Fruit fly (Drosophila melanogaster) whole organism, embryonic: ENCODE measurements around the gene CG5050.

ENCODE experiments used
- Asciz ChIP-seq: fragments of 200-800 bp; sonication (Bioruptor generic); optimal IDR thresholded peaks from 2 replicates; lab custom pipeline; 2017; ENCODE audit warnings: missing biosample characterization, mild to moderate bottlenecking, missing genetic modification characterization, missing genetic modification reagents
- CG12299 ChIP-seq: fragments of 200-800 bp; sonication (Bioruptor generic); optimal IDR thresholded peaks from 2 replicates; lab custom pipeline; 2018; ENCODE audit warnings: missing biosample characterization, mild to moderate bottlenecking, missing genetic modification characterization
- CG13424 ChIP-seq: fragments of 200-800 bp; sonication (Bioruptor generic); optimal IDR thresholded peaks from 2 replicates; lab custom pipeline; 2019; ENCODE audit warnings: missing biosample characterization, mild to moderate bottlenecking, missing genetic modification characterization, moderate library complexity
- CG14014 ChIP-seq: fragments of 200-800 bp; sonication (Bioruptor generic); IDR thresholded peaks from 2 replicates; pipeline ENCODE4 v1.3.6; 2022; ENCODE audit warnings: missing biosample characterization, missing genetic modification characterization
- CG14710 ChIP-seq: fragments of 200-800 bp; sonication (Bioruptor generic); optimal IDR thresholded peaks from 3 replicates; lab custom pipeline; 2019; ENCODE audit warnings: missing biosample characterization, mild to moderate bottlenecking, missing genetic modification characterization, moderate library complexity
- CG15514 ChIP-seq: fragments of 200-800 bp; sonication (Bioruptor generic); optimal IDR thresholded peaks from 3 replicates; lab custom pipeline; 2017; ENCODE audit warnings: missing biosample characterization, missing genetic modification characterization, mild to moderate bottlenecking, moderate library complexity, missing genetic modification reagents
- CG1832 ChIP-seq: fragments of 200-800 bp; sonication (Bioruptor generic); optimal IDR thresholded peaks from 2 replicates; lab custom pipeline; 2017; ENCODE audit warnings: missing biosample characterization, mild to moderate bottlenecking, missing genetic modification characterization, inconsistent platforms
- CG2199 ChIP-seq: fragments of 200-800 bp; sonication (Bioruptor generic); IDR thresholded peaks from 3 replicates; pipeline ENCODE4 v1.3.6; 2022; ENCODE audit warnings: missing biosample characterization, missing genetic modification characterization
- CG30403 ChIP-seq: fragments of 200-800 bp; sonication (Bioruptor generic); optimal IDR thresholded peaks from 3 replicates; lab custom pipeline; 2016; ENCODE audit warnings: missing biosample characterization, missing genetic modification characterization
- CG30431 ChIP-seq: fragments of 200-800 bp; sonication (Bioruptor generic); optimal IDR thresholded peaks from 2 replicates; lab custom pipeline; 2017; ENCODE audit warnings: missing biosample characterization, missing genetic modification characterization
- CG34422 ChIP-seq: fragments of 200-800 bp; sonication (Bioruptor generic); IDR thresholded peaks from 3 replicates; pipeline ENCODE4 v1.3.6; 2022; ENCODE audit warnings: missing biosample characterization, missing genetic modification characterization
- CG4424 ChIP-seq: fragments of 200-800 bp; sonication (Bioruptor generic); optimal IDR thresholded peaks from 3 replicates; lab custom pipeline; 2016; ENCODE audit warnings: missing biosample characterization, missing genetic modification characterization
- CG6791 ChIP-seq: fragments of 200-800 bp; sonication (Bioruptor generic); IDR thresholded peaks from 3 replicates; pipeline ENCODE4 v1.3.6; 2022; ENCODE audit warnings: missing biosample characterization, missing genetic modification characterization; ENCODE audit not compliant: partially characterized antibody
- CG9609 ChIP-seq: fragments of 200-800 bp; sonication (Bioruptor generic); optimal IDR thresholded peaks from 3 replicates; lab custom pipeline; 2016; ENCODE audit warnings: missing biosample characterization, missing genetic modification characterization
- CG9727 ChIP-seq: fragments of 200-800 bp; sonication (Bioruptor generic); optimal IDR thresholded peaks from 3 replicates; lab custom pipeline; 2017; ENCODE audit warnings: missing biosample characterization, mild to moderate bottlenecking, missing genetic modification characterization
- CHES-1-like ChIP-seq: fragments of 200-800 bp; sonication (Bioruptor generic); optimal IDR thresholded peaks from 2 replicates; lab custom pipeline; 2016; ENCODE audit warnings: missing biosample characterization, missing genetic modification characterization
- Dfd ChIP-seq, 2 experiments: fragments of >200 bp; optimal IDR thresholded peaks; 2 replicates each; lab custom pipeline; 2017; ENCODE audit warnings: missing biosample characterization in 2 of 2, missing genetic modification characterization in 2 of 2
- Fer2 ChIP-seq: fragments of 200-800 bp; sonication (Bioruptor generic); optimal IDR thresholded peaks from 2 replicates; lab custom pipeline; 2018; ENCODE audit warnings: missing biosample characterization, mild to moderate bottlenecking, missing genetic modification characterization, moderate library complexity
- Gug ChIP-seq: fragments of 200-800 bp; sonication (Bioruptor generic); IDR thresholded peaks from 4 replicates; pipeline ENCODE4 v1.3.6; 2022; ENCODE audit warnings: missing biosample characterization, missing genetic modification characterization
- Hmr ChIP-seq: fragments of 200-800 bp; sonication (Bioruptor generic); optimal IDR thresholded peaks from 3 replicates; lab custom pipeline; 2017; ENCODE audit warnings: mild to moderate bottlenecking, missing biosample characterization, missing genetic modification reagents, missing genetic modification characterization
- MTF-1 ChIP-seq: fragments of 200-800 bp; sonication (Bioruptor generic); optimal IDR thresholded peaks from 2 replicates; lab custom pipeline; 2018; ENCODE audit warnings: missing biosample characterization, mild to moderate bottlenecking, missing genetic modification characterization, borderline replicate concordance
- Mrtf ChIP-seq: fragments of 200-800 bp; sonication (Bioruptor generic); IDR thresholded peaks from 3 replicates; pipeline ENCODE4 v1.3.6; 2022; ENCODE audit warnings: missing biosample characterization, missing genetic modification characterization
- Opbp ChIP-seq: fragments of 200-800 bp; sonication (Bioruptor generic); IDR thresholded peaks from 3 replicates; pipeline ENCODE4 v1.3.6; 2022; ENCODE audit warnings: missing biosample characterization, missing genetic modification characterization; ENCODE audit not compliant: partially characterized antibody
- PHDP ChIP-seq: fragments of 200-800 bp; sonication (Bioruptor generic); optimal IDR thresholded peaks from 3 replicates; lab custom pipeline; 2018; ENCODE audit warnings: missing biosample characterization, mild to moderate bottlenecking, missing genetic modification characterization, moderate library complexity
- Spps ChIP-seq: fragments of 200-800 bp; sonication (Bioruptor generic); optimal IDR thresholded peaks from 2 replicates; lab custom pipeline; 2018; ENCODE audit warnings: missing biosample characterization, mild to moderate bottlenecking, missing genetic modification characterization
- Taf1 ChIP-seq: fragments of 200-800 bp; sonication (Bioruptor generic); IDR thresholded peaks from 2 replicates; pipeline ENCODE4 v1.3.6; 2022; ENCODE audit warnings: missing biosample characterization, missing genetic modification characterization
- ase ChIP-seq: fragments of 200-800 bp; sonication (Bioruptor generic); IDR thresholded peaks from 3 replicates; pipeline ENCODE4 v1.3.6; 2022; ENCODE audit warnings: missing biosample characterization, missing genetic modification characterization
- caup ChIP-seq: fragments of 200-800 bp; sonication (Bioruptor generic); optimal IDR thresholded peaks from 3 replicates; lab custom pipeline; 2017; ENCODE audit warnings: missing biosample characterization, mild to moderate bottlenecking, missing genetic modification characterization, moderate library complexity; ENCODE audit not compliant: severe bottlenecking
- disco-r ChIP-seq: fragments of 200-800 bp; sonication (Bioruptor generic); optimal IDR thresholded peaks from 2 replicates; lab custom pipeline; 2016; ENCODE audit warnings: missing biosample characterization, missing genetic modification characterization
- exex ChIP-seq: fragments of 200-800 bp; sonication (Bioruptor generic); optimal IDR thresholded peaks from 4 replicates; lab custom pipeline; 2018; ENCODE audit warnings: missing biosample characterization, mild to moderate bottlenecking, missing genetic modification characterization, moderate library complexity
- fd64A ChIP-seq: fragments of 200-800 bp; sonication (Bioruptor generic); optimal IDR thresholded peaks from 3 replicates; lab custom pipeline; 2018; ENCODE audit warnings: missing biosample characterization, mild to moderate bottlenecking, missing genetic modification characterization
- grau ChIP-seq: fragments of 200-800 bp; optimal IDR thresholded peaks from 3 replicates; lab custom pipeline; 2019; ENCODE audit warnings: missing biosample characterization, mild to moderate bottlenecking, missing genetic modification characterization, moderate library complexity
- kni ChIP-seq: fragments of 200-800 bp; sonication (Bioruptor generic); optimal IDR thresholded peaks from 3 replicates; lab custom pipeline; 2017; ENCODE audit warnings: mild to moderate bottlenecking, missing biosample characterization, missing genetic modification reagents, missing genetic modification characterization
- lmd ChIP-seq: fragments of 200-800 bp; sonication (Bioruptor generic); IDR thresholded peaks from 2 replicates; pipeline ENCODE4 v1.3.6; 2022; ENCODE audit warnings: missing biosample characterization, missing genetic modification characterization
- lola ChIP-seq, 3 experiments: fragments of >200 bp in 2 of 3; fragments of 200-800 bp in 1 of 3; sonication (Bioruptor generic) in 1 of 3; optimal IDR thresholded peaks; 2 replicates each; lab custom pipeline; 2017 to 2019; ENCODE audit warnings: missing biosample characterization in 3 of 3, missing genetic modification characterization in 3 of 3, mild to moderate bottlenecking in 1 of 3, moderate library complexity in 1 of 3
- luna ChIP-seq: fragments of 200-800 bp; sonication (Bioruptor generic); optimal IDR thresholded peaks from 2 replicates; lab custom pipeline; 2016; ENCODE audit warnings: missing biosample characterization, missing genetic modification characterization
- nau ChIP-seq: fragments of 200-800 bp; sonication (Bioruptor generic); optimal IDR thresholded peaks from 3 replicates; lab custom pipeline; 2017; ENCODE audit warnings: missing biosample characterization, mild to moderate bottlenecking, missing genetic modification characterization, missing genetic modification reagents
- nerfin-2 ChIP-seq: fragments of 200-800 bp; sonication (Bioruptor generic); IDR thresholded peaks from 2 replicates; pipeline ENCODE4 v1.3.6; 2022; ENCODE audit warnings: missing biosample characterization, missing genetic modification characterization; ENCODE audit not compliant: partially characterized antibody
- pan ChIP-seq, 4 experiments: fragments of >200 bp in 3 of 4; fragments of 200-800 bp in 1 of 4; sonication (Bioruptor generic) in 1 of 4; optimal IDR thresholded peaks in 3 of 4; IDR thresholded peaks in 1 of 4; 2 replicates each; pipeline versions ENCODE4 v1.3.6 to Lab custom; 2017 to 2022; ENCODE audit warnings: missing biosample characterization in 2 of 4, missing genetic modification characterization in 2 of 4, mixed read lengths in 1 of 4
- rib ChIP-seq: fragments of 200-800 bp; sonication (Bioruptor generic); IDR thresholded peaks from 2 replicates; pipeline ENCODE4 v1.3.6; 2022; ENCODE audit warnings: missing biosample characterization, missing genetic modification characterization
- slbo ChIP-seq: fragments of 200-800 bp; sonication (Bioruptor generic); IDR thresholded peaks from 2 replicates; pipeline ENCODE4 v1.3.6; 2022; ENCODE audit warnings: missing biosample characterization, missing genetic modification characterization
- so ChIP-seq: fragments of 200-800 bp; sonication (Bioruptor generic); IDR thresholded peaks from 3 replicates; pipeline ENCODE4 v1.3.6; 2022; ENCODE audit warnings: missing biosample characterization, missing genetic modification characterization
- ssp ChIP-seq: fragments of 200-800 bp; sonication (Bioruptor generic); IDR thresholded peaks from 2 replicates; pipeline ENCODE4 v1.3.6; 2022; ENCODE audit warnings: missing biosample characterization, missing genetic modification characterization
- stc ChIP-seq: fragments of 200-800 bp; sonication (Bioruptor generic); IDR thresholded peaks from 2 replicates; pipeline ENCODE4 v1.3.6; 2022; ENCODE audit warnings: missing biosample characterization, missing genetic modification characterization
- tin ChIP-seq: fragments of 200-800 bp; sonication (Bioruptor generic); optimal IDR thresholded peaks from 3 replicates; lab custom pipeline; 2016; ENCODE audit warnings: missing biosample characterization, missing genetic modification characterization
- tll ChIP-seq, 2 experiments: fragments of 200-800 bp in 1 of 2; fragments of >200 bp in 1 of 2; sonication (Bioruptor generic) in 1 of 2; optimal IDR thresholded peaks; 2 replicates each; lab custom pipeline; 2017 to 2019; ENCODE audit warnings: missing biosample characterization in 2 of 2, missing genetic modification characterization in 2 of 2, mild to moderate bottlenecking in 1 of 2, moderate library complexity in 1 of 2
- zen ChIP-seq: fragments of 200-800 bp; sonication (Bioruptor generic); optimal IDR thresholded peaks from 3 replicates; lab custom pipeline; 2018; ENCODE audit warnings: missing biosample characterization, mild to moderate bottlenecking, missing genetic modification characterization, moderate library complexity

The CG5050 gene

dm6 chr2L:17452624-17453023 is at the start of gene CG5050:
Gene CG5050 (plus strand): TSS chr2L:17452924.
- no peak for TF ChIP-seq CG30431
- no peak for TF ChIP-seq kni (GFP tag; lab: Kevin White, UChicago)
- TF ChIP-seq luna = no peak
- no peak for TF ChIP-seq Hmr (GFP tag; lab: Kevin White, UChicago)
- no peak for TF ChIP-seq CG6791 (GFP tag; lab: Robert Waterston, UW)
- no peak for TF ChIP-seq lmd (GFP tag; lab: Robert Waterston, UW)
- no peak for TF ChIP-seq Taf1
- no peak for TF ChIP-seq grau (tag; lab: Kevin White, UChicago)
- no peak for TF ChIP-seq Asciz (GFP tag; lab: Kevin White, UChicago)
- TF ChIP-seq Gug (GFP tag; lab: Robert Waterston, UW) = no peak
- no peak for TF ChIP-seq ssp (GFP tag; lab: Robert Waterston, UW)
- TF ChIP-seq CG4424 (GFP tag; lab: Kevin White, UChicago) = no peak
- TF ChIP-seq CG1832 (GFP tag; lab: Kevin White, UChicago) = no peak
- no peak for TF ChIP-seq nau (GFP tag; lab: Kevin White, UChicago)
- no peak for TF ChIP-seq CG14710
- TF ChIP-seq PHDP (tag; lab: Kevin White, UChicago) = no peak
- TF ChIP-seq slbo (GFP tag; lab: Robert Waterston, UW) = no peak
- TF ChIP-seq ase (GFP tag; lab: Robert Waterston, UW) = no peak

- TF ChIP-seq stc (GFP tag; lab: Robert Waterston, UW) = peak; percentile 64; the same call in 1 of the 2 replicates
- peak; percentile 86 for TF ChIP-seq caup (GFP tag; lab: Kevin White, UChicago)
- TF ChIP-seq exex (tag; lab: Kevin White, UChicago) = peak; percentile 55
- peak; percentile 80 for TF ChIP-seq rib
- no peak for TF ChIP-seq disco-r (GFP tag; lab: Kevin White, UChicago)
- TF ChIP-seq nerfin-2 (GFP tag; lab: Robert Waterston, UW) = peak; percentile 63
- TF ChIP-seq Dfd (GFP tag; optimal IDR thresholded peaks at IDR 0.05; lab: Kevin White, UChicago) = no peak
- TF ChIP-seq CG9609 (GFP tag; lab: Kevin White, UChicago) = peak; percentile 62
- peak; percentile 76 for TF ChIP-seq CHES-1-like (GFP tag; lab: Kevin White, UChicago)
- peak; percentile 89 for TF ChIP-seq CG13424 (tag; lab: Kevin White, UChicago)
- TF ChIP-seq zen (tag; lab: Kevin White, UChicago) = peak; percentile 94
- TF ChIP-seq CG30403 (GFP tag; lab: Kevin White, UChicago) = peak; percentile 94
- TF ChIP-seq Mrtf = peak; percentile 54; the same call in 1 of the 3 replicates
- peak; percentile 82; the same call in 2 of the 3 replicates for TF ChIP-seq CG34422
- TF ChIP-seq Spps (tag; lab: Kevin White, UChicago) = peak; percentile 54
- TF ChIP-seq pan (optimal IDR thresholded peaks at IDR 0.05; lab: Kevin White, UChicago) = no peak
- peak in 1 of 2 experiments; percentile 84 for TF ChIP-seq pan (GFP tag; optimal IDR thresholded peaks at IDR 0.05 in 1 of 2, IDR thresholded peaks at IDR 0.05 in 1 of 2)
- TF ChIP-seq Asciz (GFP tag; lab: Kevin White, UChicago) = peak; percentile 44
- TF ChIP-seq Fer2 (tag; lab: Kevin White, UChicago) = peak; percentile 66
- TF ChIP-seq CG12299 (tag; lab: Kevin White, UChicago) = peak; percentile 75
- peak; percentile 74 for TF ChIP-seq Taf1
- TF ChIP-seq CG15514 (GFP tag; lab: Kevin White, UChicago) = peak; percentile 78
- TF ChIP-seq fd64A = no peak
- TF ChIP-seq so = no peak; the same call in 2 of the 3 replicates
- TF ChIP-seq tll (GFP tag; optimal IDR thresholded peaks at IDR 0.05; lab: Kevin White, UChicago) = peak in 1 of 2 experiments; percentile 44
- no peak for TF ChIP-seq MTF-1
- TF ChIP-seq Opbp (GFP tag; lab: Robert Waterston, UW) = peak; percentile 64; the same call in 2 of the 3 replicates
- TF ChIP-seq lola (GFP tag; optimal IDR thresholded peaks at IDR 0.05; lab: Kevin White, UChicago) = peak in 1 of 3 experiments; percentile 88
- peak; percentile 65; the same call in 1 of the 3 replicates for TF ChIP-seq CG2199
- peak; percentile 77 for TF ChIP-seq CG30431
- TF ChIP-seq CG14014 (GFP tag; lab: Robert Waterston, UW) = peak; percentile 86
- peak; percentile 85 for TF ChIP-seq tin (GFP tag; lab: Kevin White, UChicago)
- TF ChIP-seq CG6791 (GFP tag; lab: Robert Waterston, UW) = peak; percentile 73
- peak; percentile 90 for TF ChIP-seq CG9727 (GFP tag; lab: Kevin White, UChicago)
These were observed 42.4 kb upstream of the CG5050 start, which contains the start of the genes Polr2J and CG15141 for dm6 chr2L:17410358-17410757. Gene Polr2J (minus strand): TSS chr2L:17410406. Gene CG15141 (plus strand): TSS chr2L:17410641.
